Fruit fly (Drosophila melanogaster): ENCODE measurements around the gene CG14223.
A peak's percentile ranks its signal among the peaks of the same experiment; 100 is the strongest.

Gene CG14223

DNA sequence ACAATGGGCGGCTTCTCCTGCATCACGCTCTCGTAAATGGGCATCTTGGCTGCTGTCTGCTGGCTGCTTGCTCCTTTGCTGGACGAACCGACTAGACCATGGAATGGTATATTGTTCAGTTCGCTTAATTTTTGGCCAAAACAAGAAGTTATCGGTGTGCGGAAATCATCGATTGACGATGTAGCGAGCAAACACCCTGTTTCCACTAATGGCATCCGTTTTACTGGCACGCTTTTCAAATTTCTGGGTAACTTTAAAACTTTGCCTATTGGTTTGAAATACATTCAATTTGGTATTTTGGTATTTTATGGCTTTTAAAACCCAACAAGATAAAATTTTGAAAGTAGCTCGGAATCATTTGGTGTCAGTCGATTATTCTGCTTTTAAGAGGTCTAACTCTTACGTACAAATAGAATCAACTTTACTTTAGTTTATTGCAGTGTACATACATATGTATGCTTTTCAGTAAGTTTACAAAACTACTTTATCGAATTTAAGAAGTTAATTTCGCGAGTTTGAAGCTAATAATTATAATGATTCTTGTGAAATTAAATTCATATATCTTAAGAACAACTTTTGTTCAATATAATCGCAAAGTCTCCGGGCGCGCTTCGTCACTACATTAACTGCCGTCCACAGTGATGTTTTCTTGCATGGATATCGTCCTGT lies 17.8 kb downstream of the CG14223 start, which contains the start of gene Arp10 (continued):
- no peak for TF ChIP-seq gcm (GFP tag; optimal IDR thresholded peaks at IDR 0.05)
- 0 out of 4 replicates have a peak, but pooled peaks have one; percentile 59 for TF ChIP-seq chinmo (GFP tag; IDR thresholded peaks at IDR 0.05; ENCODE audit: partially characterized antibody)
- peak; percentile 91 for TF ChIP-seq CG7357 (GFP tag; IDR thresholded peaks at IDR 0.05)
- TF ChIP-seq CG18764 (GFP tag; optimal IDR thresholded peaks at IDR 0.05): peak; percentile 15
- TF ChIP-seq insv (GFP tag; optimal IDR thresholded peaks at IDR 0.05): no peak
- TF ChIP-seq CG17359 (tag; optimal IDR thresholded peaks at IDR 0.05): no peak
- TF ChIP-seq Dp (GFP tag; optimal IDR thresholded peaks at IDR 0.05): peak; percentile 57
- peak; percentile 7 for TF ChIP-seq mam (GFP tag; optimal IDR thresholded peaks at IDR 0.05)
- peak; percentile 73 for TF ChIP-seq MBD-R2 (GFP tag; IDR thresholded peaks at IDR 0.05)
- TF ChIP-seq Med (GFP tag): peak; percentile 57
- no peak for TF ChIP-seq CG9876 (GFP tag; optimal IDR thresholded peaks at IDR 0.05)
- no peak for TF ChIP-seq CG12299 (tag; optimal IDR thresholded peaks at IDR 0.05)
- TF ChIP-seq CG6689 (GFP tag; IDR thresholded peaks at IDR 0.05): no peak; the same call in 1 of the 2 replicates
- peak; percentile 60; the same call in 2 of the 3 replicates for TF ChIP-seq CG16813 (GFP tag; IDR thresholded peaks at IDR 0.05; ENCODE audit: partially characterized antibody)
- no peak for TF ChIP-seq prd (optimal IDR thresholded peaks at IDR 0.05)
- TF ChIP-seq prd (GFP tag; IDR thresholded peaks at IDR 0.05): no peak
- TF ChIP-seq gro (GFP tag; optimal IDR thresholded peaks at IDR 0.05): no peak
- TF ChIP-seq CG2712 (tag; optimal IDR thresholded peaks at IDR 0.05): peak; percentile 8
- TF ChIP-seq GATAe (GFP tag; conservative IDR thresholded peaks at IDR 0.05): no peak
- peak; percentile 41; the same call in 1 of the 2 replicates for TF ChIP-seq ato (GFP tag; IDR thresholded peaks at IDR 0.05; ENCODE audit: partially characterized antibody)
- TF ChIP-seq sug (tag; optimal IDR thresholded peaks at IDR 0.05): peak; percentile 26
- TF ChIP-seq eve (GFP tag; optimal IDR thresholded peaks at IDR 0.05): no peak
- no peak for TF ChIP-seq Max (GFP tag; optimal IDR thresholded peaks at IDR 0.05)
- peak; percentile 26 for TF ChIP-seq CoRest (tag; optimal IDR thresholded peaks at IDR 0.05)
- no peak for TF ChIP-seq H2.0 (GFP tag; IDR thresholded peaks at IDR 0.05)
- TF ChIP-seq Trl (optimal IDR thresholded peaks at IDR 0.05): no peak
- TF ChIP-seq Trl (GFP tag; optimal IDR thresholded peaks at IDR 0.05): peak; percentile 41
- TF ChIP-seq pita (GFP tag; optimal IDR thresholded peaks at IDR 0.05): no peak
- peak; percentile 13 for TF ChIP-seq CG18262 (tag; optimal IDR thresholded peaks at IDR 0.05)
- no peak for TF ChIP-seq Tbp (GFP tag; optimal IDR thresholded peaks at IDR 0.05)
- peak; percentile 77 for TF ChIP-seq row (GFP tag; IDR thresholded peaks at IDR 0.05)
- 0 out of 2 replicates have a peak, but pooled peaks have one; percentile 31 for TF ChIP-seq hbn (GFP tag; IDR thresholded peaks at IDR 0.05; ENCODE audit: partially characterized antibody)
- TF ChIP-seq HmgZ (tag; optimal IDR thresholded peaks at IDR 0.05): peak; percentile 50
- peak; percentile 39 for TF ChIP-seq CG4617 (GFP tag; optimal IDR thresholded peaks at IDR 0.05; ENCODE audit: borderline replicate concordance)
- TF ChIP-seq CG34376 (GFP tag; optimal IDR thresholded peaks at IDR 0.05): no peak
- TF ChIP-seq CG1024 (GFP tag; IDR thresholded peaks at IDR 0.05): peak; percentile 55; the same call in 1 of the 2 replicates
- TF ChIP-seq CG10366 (GFP tag; IDR thresholded peaks at IDR 0.05): no peak
- TF ChIP-seq Lhr (GFP tag; optimal IDR thresholded peaks at IDR 0.05): no peak
- peak; percentile 22 for TF ChIP-seq Hsf (GFP tag; optimal IDR thresholded peaks at IDR 0.05)
- no peak for TF ChIP-seq toy (GFP tag; IDR thresholded peaks at IDR 0.05)
- TF ChIP-seq zen (tag; optimal IDR thresholded peaks at IDR 0.05): peak; percentile 21
- TF ChIP-seq CG12071 (GFP tag; optimal IDR thresholded peaks at IDR 0.05): no peak
- peak; percentile 15 for TF ChIP-seq CG17829 (tag; optimal IDR thresholded peaks at IDR 0.05)
- TF ChIP-seq Doc2 (GFP tag; IDR thresholded peaks at IDR 0.05): no peak
- no peak for TF ChIP-seq BtbVII (GFP tag; optimal IDR thresholded peaks at IDR 0.05)
- no peak for TF ChIP-seq CG10959 (GFP tag; IDR thresholded peaks at IDR 0.05)
- TF ChIP-seq lola (GFP tag; optimal IDR thresholded peaks at IDR 0.05): peak in 2 of 3 experiments; percentile 3 to 81
- TF ChIP-seq Antp (GFP tag; optimal IDR thresholded peaks at IDR 0.05): peak; percentile 0
- no peak for TF ChIP-seq pros (GFP tag; optimal IDR thresholded peaks at IDR 0.05)
- no peak for TF ChIP-seq CrebB (tag; optimal IDR thresholded peaks at IDR 0.05)

Measured in whole organism, embryonic.